Worm (Caenorhabditis elegans): Measurements from ENCODE around the gene sri-32.
"Not testable (repeated sequence)": the region's sequence is repeated elsewhere in the genome, so short reads cannot be mapped to it uniquely, and the experiment has no call there.

sri-32 gene

ce11 chrII:3196966-3197365 is 42.7 kb upstream of the sri-32 start, which contains the start of gene gcy-15:
gcy-15 (minus strand) TSS chrII:3197066.
- no peak for TF ChIP-seq sptf-2 (GFP tag; optimal IDR thresholded peaks at IDR 0.05)
- TF ChIP-seq F52B5.7 (tag; optimal IDR thresholded peaks at IDR 0.05) = no peak
- no peak for TF ChIP-seq nhr-27 (tag; optimal IDR thresholded peaks at IDR 0.05)
- TF ChIP-seq ekl-4 (GFP tag; IDR thresholded peaks at IDR 0.05) = no peak
- no peak for TF ChIP-seq somi-1 (GFP tag; optimal IDR thresholded peaks at IDR 0.05)
- TF ChIP-seq Y56A3A.18 (GFP tag; IDR thresholded peaks at IDR 0.05) = no peak
- TF ChIP-seq Y95B8A.8 (GFP tag; IDR thresholded peaks at IDR 0.05) = no peak

ce11 chrII:3195739-3196138 is 41.5 kb upstream of the sri-32 start:
- TF ChIP-seq snpc-4 (GFP tag; optimal IDR thresholded peaks at IDR 0.05) (no peak), snpc-4 (tag; optimal IDR thresholded peaks at IDR 0.05) (peak in 1 of 4 experiments; percentile 68), ztf-6 (GFP tag; IDR thresholded peaks at IDR 0.05) (no peak), zfh-2 (GFP tag; conservative IDR thresholded peaks at IDR 0.05) (peak; percentile 69; the same call in 1 of the 2 replicates)

- TF ChIP-seq rec-8, mxl-1, him-1 (tag; optimal IDR thresholded peaks at IDR 0.05): not testable (repeated sequence)
Observed at ce11 chrII:3191544-3191943, 37.3 kb upstream of the sri-32 start, which contains the start of gene Y27F2A.9. Y27F2A.9 (minus strand) TSS chrII:3191644.

ce11 chrII:3189038-3189437 is 34.8 kb upstream of the sri-32 start, which contains the start of gene Y27F2A.11:
Y27F2A.11 (plus strand) TSS chrII:3189338.
- not testable (repeated sequence) for TF ChIP-seq F33H1.4 (GFP tag; IDR thresholded peaks at IDR 0.05); C17E4.6 (GFP tag; IDR thresholded peaks at IDR 0.05); rpc-1 (optimal IDR thresholded peaks at IDR 0.05); rpc-1 (tag; optimal IDR thresholded peaks at IDR 0.05)

- TF ChIP-seq ceh-58 (GFP tag; IDR thresholded peaks at IDR 0.05) = no peak
- TF ChIP-seq zfh-2 (GFP tag; conservative IDR thresholded peaks at IDR 0.05) = peak; percentile 67
Observed at ce11 chrII:3185848-3186247, 31.6 kb upstream of the sri-32 start.

ce11 chrII:3184858-3185257 is 30.6 kb upstream of the sri-32 start, which contains the start of gene sri-78:
sri-78 (plus strand) TSS chrII:3185158.
- not testable (repeated sequence) for TF ChIP-seq madf-10, zim-3, T26A5.8 (tag; optimal IDR thresholded peaks at IDR 0.05)

- TF ChIP-seq egl-18 (GFP tag; IDR thresholded peaks at IDR 0.05); Y53G8AR.9 (GFP tag; conservative IDR thresholded peaks at IDR 0.05); ztf-6 (GFP tag; IDR thresholded peaks at IDR 0.05): not testable (repeated sequence)
Observed at ce11 chrII:3183300-3183840, 29.1 kb upstream of the sri-32 start, which contains the start of the genes Y27F2A.6 and Y27F2A.8. Y27F2A.6 (minus strand) TSS chrII:3183400. Y27F2A.8 (plus strand) TSS chrII:3183790.

ce11 chrII:3177663-3178062 is 23.4 kb upstream of the sri-32 start, which contains the start of gene sri-40:
sri-40 (plus strand) TSS chrII:3177963.
- TF ChIP-seq F52B5.7, F10E7.11, B0035.1 (tag; optimal IDR thresholded peaks at IDR 0.05): not testable (repeated sequence)

All from whole organism, young adult.